Fruit fly (Drosophila melanogaster): ENCODE results near the gene CG34039.

CG34039 gene

DNA sequence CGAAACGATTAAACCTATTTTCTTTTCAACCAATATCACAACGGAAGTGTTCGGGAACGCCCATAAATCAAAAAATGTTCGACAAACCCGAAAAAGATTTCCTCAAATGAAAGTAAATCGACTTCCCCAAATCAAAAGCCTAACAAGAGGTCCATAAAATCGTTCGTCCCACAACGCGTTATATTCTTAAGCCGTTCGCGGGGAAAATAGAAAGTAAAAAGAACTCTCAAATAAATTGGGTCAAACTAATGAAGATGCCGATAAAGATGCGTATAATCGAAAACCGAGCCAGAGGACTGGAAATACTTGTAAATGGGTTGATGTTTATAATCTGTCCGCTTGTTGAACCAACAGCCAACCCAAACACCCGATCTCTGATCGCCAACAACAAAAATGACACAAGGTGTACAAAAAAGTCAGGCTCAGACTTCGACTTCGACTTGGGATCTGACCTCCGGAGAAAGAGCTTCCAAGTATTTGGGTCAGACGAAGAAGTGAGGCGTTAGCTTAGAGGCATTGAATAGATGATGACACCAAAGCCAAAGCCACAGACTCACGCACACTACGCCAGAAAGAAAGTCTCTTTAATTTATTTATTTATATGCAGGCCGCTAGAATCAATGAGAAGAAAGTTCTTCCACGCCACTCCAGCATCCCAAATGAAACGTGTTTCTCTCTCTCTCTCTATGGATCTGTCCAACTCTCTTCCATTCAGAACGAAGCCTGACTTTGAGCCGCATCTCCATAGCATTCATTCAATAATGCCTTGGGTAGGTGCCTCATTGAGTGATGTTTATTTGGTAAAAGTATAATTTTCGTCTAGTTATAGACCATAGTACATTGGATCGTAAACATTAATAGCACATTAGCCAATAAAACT is 37.1 kb upstream of the CG34039 start:
- TF ChIP-seq Mio (GFP tag; optimal IDR thresholded peaks at IDR 0.05), result no peak
- no peak for TF ChIP-seq h (GFP tag; optimal IDR thresholded peaks at IDR 0.05)
- no peak for TF ChIP-seq tai (GFP tag; optimal IDR thresholded peaks at IDR 0.05)
- no peak for TF ChIP-seq dsf (GFP tag; optimal IDR thresholded peaks at IDR 0.05; ENCODE audit: borderline replicate concordance)
- TF ChIP-seq ey (GFP tag; optimal IDR thresholded peaks at IDR 0.05), result no peak
- TF ChIP-seq woc (GFP tag; optimal IDR thresholded peaks at IDR 0.05), result no peak
- no peak for TF ChIP-seq jim (GFP tag; optimal IDR thresholded peaks at IDR 0.05)
- no peak for TF ChIP-seq GATAd (GFP tag; optimal IDR thresholded peaks at IDR 0.05)

DNA sequence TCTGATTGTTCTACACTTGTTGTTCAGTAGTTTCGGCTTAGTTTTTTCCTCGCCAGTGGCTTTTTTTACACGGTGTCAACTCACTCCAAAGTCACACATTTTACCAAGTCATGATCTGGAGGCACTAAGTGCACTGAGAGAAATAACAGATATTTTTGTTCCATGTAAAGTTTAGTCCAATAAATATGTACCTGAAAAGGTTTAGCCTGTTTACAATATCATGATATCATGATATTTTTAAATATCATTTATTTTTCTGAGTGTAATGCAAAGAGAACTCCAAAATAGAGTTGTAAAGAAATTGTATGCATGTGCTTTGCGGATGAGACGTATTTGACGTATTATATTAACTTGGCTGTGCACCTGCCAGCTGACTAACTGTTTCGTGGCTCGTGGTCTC is 28.0 kb upstream of the CG34039 start:
- TF ChIP-seq tai (GFP tag; optimal IDR thresholded peaks at IDR 0.05) (no peak), Abd-B (GFP tag; optimal IDR thresholded peaks at IDR 0.05) (no peak), br (GFP tag; optimal IDR thresholded peaks at IDR 0.05) (no peak), Sp1 (GFP tag; optimal IDR thresholded peaks at IDR 0.05) (no peak), dsf (GFP tag; optimal IDR thresholded peaks at IDR 0.05; ENCODE audit: borderline replicate concordance) (no peak), HLH106 (tag; optimal IDR thresholded peaks at IDR 0.05) (no peak), brk (GFP tag; optimal IDR thresholded peaks at IDR 0.05) (no peak), pan (optimal IDR thresholded peaks at IDR 0.05) (no peak), sage (GFP tag; optimal IDR thresholded peaks at IDR 0.05) (no peak), dmrt93B (GFP tag; optimal IDR thresholded peaks at IDR 0.05) (no peak), sv (GFP tag; optimal IDR thresholded peaks at IDR 0.05) (no peak), Hnf4 (GFP tag; optimal IDR thresholded peaks at IDR 0.05) (no peak), Myc (optimal IDR thresholded peaks at IDR 0.05) (no peak), woc (GFP tag; optimal IDR thresholded peaks at IDR 0.05) (no peak), foxo (GFP tag; optimal IDR thresholded peaks at IDR 0.05) (no peak), Dfd (GFP tag; optimal IDR thresholded peaks at IDR 0.05) (no peak), Rel (GFP tag; optimal IDR thresholded peaks at IDR 0.05) (no peak), Rel (tag; optimal IDR thresholded peaks at IDR 0.05) (no peak), Mio (GFP tag; optimal IDR thresholded peaks at IDR 0.05) (no peak), CrebA (GFP tag; optimal IDR thresholded peaks at IDR 0.05; ENCODE audit: borderline replicate concordance) (no peak), N (GFP tag; optimal IDR thresholded peaks at IDR 0.05) (no peak)

DNA sequence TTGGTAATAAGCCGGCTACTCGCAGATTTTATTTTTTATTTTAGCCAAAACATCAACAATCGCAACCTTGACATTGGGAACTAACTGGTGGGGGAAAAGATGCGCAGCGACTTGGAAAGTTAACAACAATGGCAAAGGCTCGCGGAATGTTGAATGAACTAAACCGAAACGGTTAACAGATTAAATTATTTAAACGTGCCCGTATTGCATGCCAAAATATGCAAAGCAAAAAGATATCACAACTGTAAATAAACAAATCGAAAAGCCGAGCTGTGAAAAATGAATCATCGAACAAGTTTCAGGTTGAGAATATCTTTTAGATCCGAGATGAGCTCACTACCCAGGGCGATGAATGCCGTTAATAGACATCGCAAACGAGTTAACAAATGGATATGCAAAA is 26.7 kb upstream of the CG34039 start:
- TF ChIP-seq ey (GFP tag; optimal IDR thresholded peaks at IDR 0.05) (no peak), fru (GFP tag; optimal IDR thresholded peaks at IDR 0.05) (no peak), lola (GFP tag; optimal IDR thresholded peaks at IDR 0.05) (no peak), woc (GFP tag; optimal IDR thresholded peaks at IDR 0.05) (no peak), N (GFP tag; optimal IDR thresholded peaks at IDR 0.05) (no peak), sv (GFP tag; optimal IDR thresholded peaks at IDR 0.05) (no peak), Hr78 (GFP tag; optimal IDR thresholded peaks at IDR 0.05) (no peak), br (GFP tag; optimal IDR thresholded peaks at IDR 0.05) (no peak), Hnf4 (GFP tag; optimal IDR thresholded peaks at IDR 0.05) (no peak), dl (GFP tag; optimal IDR thresholded peaks at IDR 0.05; ENCODE audit: insufficient read depth in 1 of 2, partially characterized antibody in 2 of 2) (no peak), Rel (GFP tag; optimal IDR thresholded peaks at IDR 0.05) (no peak), Rel (tag; optimal IDR thresholded peaks at IDR 0.05) (no peak)

DNA sequence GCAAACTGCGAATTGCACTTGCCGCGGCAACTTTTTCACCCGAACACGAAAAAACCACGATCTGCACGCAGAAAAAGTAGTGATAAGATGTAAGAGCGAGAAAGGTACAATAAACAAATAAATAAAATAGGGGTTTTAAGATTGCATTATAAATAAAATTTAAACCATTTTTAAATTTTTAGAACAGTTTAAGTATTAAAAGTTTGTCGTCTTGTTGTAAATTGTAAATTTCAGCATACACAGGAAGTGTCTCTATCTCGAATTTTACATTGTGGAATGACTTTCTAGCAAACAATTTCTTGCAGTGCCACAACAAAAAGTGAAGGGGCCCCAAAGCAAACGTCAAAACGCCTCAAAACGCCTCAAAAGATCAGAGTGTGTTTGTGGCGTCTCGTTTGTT is 25.2 kb upstream of the CG34039 start:
- TF ChIP-seq Hnf4 (GFP tag; optimal IDR thresholded peaks at IDR 0.05), result no peak
- TF ChIP-seq psq (GFP tag; optimal IDR thresholded peaks at IDR 0.05), result no peak
- TF ChIP-seq ey (GFP tag; optimal IDR thresholded peaks at IDR 0.05), result no peak
- TF ChIP-seq HLH106 (tag; optimal IDR thresholded peaks at IDR 0.05), result peak; percentile 28
- peak; percentile 26 for TF ChIP-seq h (GFP tag; optimal IDR thresholded peaks at IDR 0.05)

DNA sequence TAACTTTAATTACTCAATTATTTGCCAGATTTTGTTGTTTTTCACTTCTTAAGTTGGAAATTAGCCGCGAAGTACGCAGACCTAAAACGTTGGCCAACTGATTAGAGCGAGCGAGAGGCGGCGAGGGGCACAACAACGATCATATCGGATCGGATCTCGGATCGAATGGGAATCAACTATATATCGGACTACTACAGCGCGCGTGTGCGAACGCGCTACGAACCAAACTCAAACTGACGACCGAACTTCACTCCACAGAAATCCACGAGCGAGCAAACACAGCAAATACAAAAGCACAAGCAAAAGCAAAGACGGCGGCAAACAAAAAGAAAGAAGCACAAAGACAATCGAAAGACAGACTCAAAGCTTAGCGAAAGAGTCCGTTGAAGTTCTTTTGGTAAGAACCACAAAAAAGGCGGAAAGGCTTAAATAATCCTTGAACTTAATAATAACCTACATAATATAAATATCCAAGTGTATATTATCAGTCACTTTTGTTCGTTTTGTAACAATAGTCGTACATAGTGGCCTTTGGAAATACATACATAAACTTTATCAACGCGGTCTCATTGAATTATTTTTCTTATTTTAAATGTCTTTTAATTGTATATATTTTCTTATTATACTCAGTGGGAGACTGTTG is 23.6 kb upstream of the CG34039 start, which contains the start of the genes bbg and CG43246:
Gene bbg, minus strand, starts transcription at position 235 of the 643 bp plus-strand sequence.
Gene CG43246, plus strand, starts transcription at position 593 of the 643 bp plus-strand sequence.
- TF ChIP-seq sv (GFP tag; optimal IDR thresholded peaks at IDR 0.05) (no peak), Rel (GFP tag; optimal IDR thresholded peaks at IDR 0.05) (no peak), Rel (tag; optimal IDR thresholded peaks at IDR 0.05) (no peak), woc (GFP tag; optimal IDR thresholded peaks at IDR 0.05) (no peak), psq (GFP tag; optimal IDR thresholded peaks at IDR 0.05) (no peak), Dif (GFP tag; optimal IDR thresholded peaks at IDR 0.05; ENCODE audit: partially characterized antibody) (no peak), Hnf4 (GFP tag; optimal IDR thresholded peaks at IDR 0.05) (no peak)
